Fruit fly (Drosophila melanogaster) whole organism, wandering third instar larva: Measurements from ENCODE around the gene Cpr65Av.
A peak's percentile ranks its signal among the peaks of the same experiment; 100 is the strongest.

ENCODE experiments used
- Abd-B ChIP-seq: fragments of >200 bp; optimal IDR thresholded peaks from 2 replicates; lab custom pipeline; 2017; ENCODE audit warnings: missing biosample characterization, missing genetic modification characterization
- CG32264 ChIP-seq: fragments of 200-800 bp; sonication (Bioruptor generic); optimal IDR thresholded peaks from 2 replicates; lab custom pipeline; 2016; ENCODE audit warnings: missing biosample characterization, missing genetic modification characterization
- CG9705 ChIP-seq: fragments of 200-800 bp; sonication (Bioruptor generic); optimal IDR thresholded peaks from 2 replicates; lab custom pipeline; 2018; ENCODE audit warnings: missing biosample characterization, mild to moderate bottlenecking, missing genetic modification characterization
- CrebA ChIP-seq: fragments of 200-800 bp; sonication (Bioruptor generic); optimal IDR thresholded peaks from 2 replicates; lab custom pipeline; 2016; ENCODE audit warnings: missing biosample characterization, mild to moderate bottlenecking, missing genetic modification characterization, borderline replicate concordance
- Dfd ChIP-seq: fragments of >200 bp; optimal IDR thresholded peaks from 2 replicates; lab custom pipeline; 2017; ENCODE audit warnings: missing biosample characterization, missing genetic modification characterization
- Dif ChIP-seq: fragments of 200-275, 200-300 bp; sonication (Bioruptor generic); optimal IDR thresholded peaks from 2 replicates; lab custom pipeline; 2018; ENCODE audit warnings: missing biosample characterization, missing genetic modification characterization; ENCODE audit not compliant: partially characterized antibody
- GATAd ChIP-seq: sonication (Bioruptor generic); optimal IDR thresholded peaks from 2 replicates; lab custom pipeline; 2016; ENCODE audit warnings: missing biosample characterization, missing genetic modification characterization
- HLH106 ChIP-seq: fragments of 200-800 bp; optimal IDR thresholded peaks from 3 replicates; lab custom pipeline; 2019; ENCODE audit warnings: missing biosample characterization, mild to moderate bottlenecking, missing genetic modification characterization, moderate library complexity
- Hnf4 ChIP-seq: fragments of 200-800 bp; sonication (Bioruptor generic); optimal IDR thresholded peaks from 2 replicates; lab custom pipeline; 2016; ENCODE audit warnings: missing biosample characterization, mild to moderate bottlenecking, missing genetic modification characterization
- Hr78 ChIP-seq: fragments of >200 bp; optimal IDR thresholded peaks from 2 replicates; lab custom pipeline; 2017; ENCODE audit warnings: missing biosample characterization, missing genetic modification characterization
- Hr83 ChIP-seq: fragments of 200-300 bp; sonication (Bioruptor generic); optimal IDR thresholded peaks from 2 replicates; lab custom pipeline; 2016; ENCODE audit warnings: missing biosample characterization, mild to moderate bottlenecking, missing genetic modification characterization, moderate library complexity; ENCODE audit not compliant: poor library complexity, severe bottlenecking
- Jra ChIP-seq: sonication (Bioruptor generic); optimal IDR thresholded peaks from 2 replicates; lab custom pipeline; 2016; ENCODE audit warnings: missing biosample characterization, missing genetic modification characterization
- Mio ChIP-seq: sonication (Bioruptor generic); optimal IDR thresholded peaks from 2 replicates; lab custom pipeline; 2016; ENCODE audit warnings: missing biosample characterization, missing genetic modification characterization
- Myc ChIP-seq: fragments of >200 bp; optimal IDR thresholded peaks from 2 replicates; lab custom pipeline; 2017
- N ChIP-seq: fragments of >200 bp; optimal IDR thresholded peaks from 2 replicates; lab custom pipeline; 2018; ENCODE audit warnings: missing biosample characterization, missing external identifiers, missing genetic modification characterization
- OdsH ChIP-seq: fragments of 200-800 bp; sonication (Bioruptor generic); optimal IDR thresholded peaks from 2 replicates; lab custom pipeline; 2016; ENCODE audit warnings: missing biosample characterization, mild to moderate bottlenecking, missing genetic modification characterization
- Rel ChIP-seq, 2 experiments: fragments of 200-800 bp; sonication (Bioruptor generic) in 1 of 2; optimal IDR thresholded peaks; 2 replicates in 1 of 2; 3 replicates in 1 of 2; lab custom pipeline; 2016 to 2019; ENCODE audit warnings: mild to moderate bottlenecking in 2 of 2, missing biosample characterization in 2 of 2, missing genetic modification characterization in 2 of 2, moderate library complexity in 1 of 2
- Sp1 ChIP-seq: fragments of 200-800 bp; sonication (Bioruptor generic); optimal IDR thresholded peaks from 3 replicates; lab custom pipeline; 2019; ENCODE audit warnings: missing biosample characterization, mild to moderate bottlenecking, missing genetic modification characterization, moderate library complexity
- Vsx2 ChIP-seq: fragments of 200-300, 225-300 bp; sonication (Bioruptor generic); optimal IDR thresholded peaks from 2 replicates; lab custom pipeline; 2018; ENCODE audit warnings: missing biosample characterization, missing genetic modification characterization; ENCODE audit not compliant: partially characterized antibody
- br ChIP-seq: fragments of 200-800 bp; sonication (Bioruptor generic); optimal IDR thresholded peaks from 2 replicates; lab custom pipeline; 2016; ENCODE audit warnings: missing biosample characterization, missing genetic modification characterization
- brk ChIP-seq: fragments of 200-800 bp; sonication (Bioruptor generic); optimal IDR thresholded peaks from 2 replicates; lab custom pipeline; 2016; ENCODE audit warnings: missing biosample characterization, mild to moderate bottlenecking, missing genetic modification characterization
- dl ChIP-seq, 2 experiments: fragments of 175-275, 200-275 bp in 1 of 2; fragments of 200-275 bp in 1 of 2; sonication (Bioruptor generic); optimal IDR thresholded peaks; lab custom pipeline; 2018; ENCODE audit warnings: mild to moderate bottlenecking in 2 of 2, missing biosample characterization in 2 of 2, missing genetic modification characterization in 2 of 2, moderate library complexity in 2 of 2; ENCODE audit not compliant: partially characterized antibody in 2 of 2, insufficient read depth in 1 of 2
- dmrt93B ChIP-seq: fragments of 200-800 bp; sonication (Bioruptor generic); optimal IDR thresholded peaks from 2 replicates; lab custom pipeline; 2018; ENCODE audit warnings: missing biosample characterization, mild to moderate bottlenecking, missing genetic modification characterization
- dsf ChIP-seq: sonication (Bioruptor generic); optimal IDR thresholded peaks from 2 replicates; lab custom pipeline; 2016; ENCODE audit warnings: missing biosample characterization, missing genetic modification characterization, borderline replicate concordance
- ey ChIP-seq: fragments of 200-800 bp; sonication (Bioruptor generic); optimal IDR thresholded peaks from 2 replicates; lab custom pipeline; 2016; ENCODE audit warnings: missing biosample characterization, missing genetic modification characterization
- foxo ChIP-seq, 2 experiments: fragments of 200-800 bp; sonication (Bioruptor generic); optimal IDR thresholded peaks; 2 replicates in 1 of 2; 3 replicates in 1 of 2; lab custom pipeline; 2016 to 2017; ENCODE audit warnings: missing biosample characterization in 2 of 2, missing genetic modification characterization in 2 of 2
- fru ChIP-seq: fragments of 200-800 bp; sonication (Bioruptor generic); optimal IDR thresholded peaks from 3 replicates; lab custom pipeline; 2016; ENCODE audit warnings: missing biosample characterization, mild to moderate bottlenecking, missing genetic modification characterization
- h ChIP-seq: fragments of 200-800 bp; sonication (Bioruptor generic); optimal IDR thresholded peaks from 3 replicates; lab custom pipeline; 2016; ENCODE audit warnings: missing biosample characterization, mild to moderate bottlenecking, missing genetic modification characterization
- jim ChIP-seq: fragments of 175-275, 200-325 bp; sonication (Bioruptor generic); optimal IDR thresholded peaks from 2 replicates; lab custom pipeline; 2016; ENCODE audit warnings: missing biosample characterization, mild to moderate bottlenecking, missing genetic modification characterization
- lola ChIP-seq: fragments of >200 bp; optimal IDR thresholded peaks from 2 replicates; lab custom pipeline; 2017; ENCODE audit warnings: missing biosample characterization, missing genetic modification characterization
- pan ChIP-seq: fragments of >200 bp; optimal IDR thresholded peaks from 2 replicates; lab custom pipeline; 2017
- psq ChIP-seq: fragments of 200-800 bp; sonication (Bioruptor generic); optimal IDR thresholded peaks from 3 replicates; lab custom pipeline; 2017; ENCODE audit warnings: missing biosample characterization, mild to moderate bottlenecking, missing genetic modification characterization, moderate library complexity
- rgr ChIP-seq: fragments of 200-800 bp; sonication (Bioruptor generic); optimal IDR thresholded peaks from 3 replicates; lab custom pipeline; 2016; ENCODE audit warnings: missing biosample characterization, mild to moderate bottlenecking, missing genetic modification characterization
- sage ChIP-seq: fragments of 200-800 bp; sonication (Bioruptor generic); optimal IDR thresholded peaks from 2 replicates; lab custom pipeline; 2016; ENCODE audit warnings: missing biosample characterization, mild to moderate bottlenecking, missing genetic modification characterization
- sv ChIP-seq: fragments of 200-800 bp; sonication (Bioruptor generic); optimal IDR thresholded peaks from 3 replicates; lab custom pipeline; 2016; ENCODE audit warnings: missing biosample characterization, missing genetic modification characterization
- tai ChIP-seq: sonication (Bioruptor generic); optimal IDR thresholded peaks from 2 replicates; lab custom pipeline; 2016; ENCODE audit warnings: missing biosample characterization, missing genetic modification characterization
- usp ChIP-seq: fragments of >200 bp; optimal IDR thresholded peaks from 2 replicates; lab custom pipeline; 2017; ENCODE audit warnings: missing biosample characterization, missing genetic modification characterization
- woc ChIP-seq: sonication (Bioruptor generic); optimal IDR thresholded peaks from 2 replicates; lab custom pipeline; 2016; ENCODE audit warnings: missing biosample characterization, mild to moderate bottlenecking, missing genetic modification characterization

Gene Cpr65Av

DNA sequence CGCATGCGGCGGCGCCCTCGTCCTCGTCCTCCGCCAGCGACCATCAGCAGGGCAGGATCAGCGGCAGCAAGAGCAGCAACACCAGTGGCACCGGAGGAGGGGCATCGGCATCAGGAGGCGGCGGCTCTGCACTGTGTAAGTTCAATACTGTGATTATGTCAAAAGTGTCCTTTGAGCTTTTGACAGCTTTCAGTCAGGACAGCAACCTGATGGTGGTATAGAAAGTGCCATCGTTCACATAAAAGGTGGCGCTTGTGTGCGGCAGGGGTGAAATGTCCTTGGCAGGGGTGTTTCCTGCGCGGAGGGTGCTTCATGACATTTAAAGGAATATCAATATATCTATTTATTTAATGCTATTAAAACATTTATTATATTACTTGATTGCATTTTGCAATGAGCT is 36.1 kb downstream of the Cpr65Av start:
- TF ChIP-seq dl (GFP tag; optimal IDR thresholded peaks at IDR 0.05; lab: Kevin White, UChicago; ENCODE audit: insufficient read depth in 1 of 2, partially characterized antibody in 2 of 2) (no peak), pan (lab: Kevin White, UChicago) (no peak), jim (GFP tag; lab: Kevin White, UChicago) (no peak), sage (GFP tag; lab: Kevin White, UChicago) (no peak), Rel (GFP tag; optimal IDR thresholded peaks at IDR 0.05; lab: Kevin White, UChicago) (no peak), Rel (tag; optimal IDR thresholded peaks at IDR 0.05; lab: Kevin White, UChicago) (no peak), Dfd (GFP tag; lab: Kevin White, UChicago) (no peak), dsf (no peak), Hr83 (GFP tag; lab: Kevin White, UChicago) (no peak), GATAd (GFP tag; lab: Kevin White, UChicago) (no peak), Sp1 (no peak), CrebA (no peak), lola (no peak), brk (GFP tag; lab: Kevin White, UChicago) (no peak), Dif (GFP tag; lab: Kevin White, UChicago) (no peak), dmrt93B (GFP tag; lab: Kevin White, UChicago) (no peak), psq (GFP tag; lab: Kevin White, UChicago) (no peak)

DNA sequence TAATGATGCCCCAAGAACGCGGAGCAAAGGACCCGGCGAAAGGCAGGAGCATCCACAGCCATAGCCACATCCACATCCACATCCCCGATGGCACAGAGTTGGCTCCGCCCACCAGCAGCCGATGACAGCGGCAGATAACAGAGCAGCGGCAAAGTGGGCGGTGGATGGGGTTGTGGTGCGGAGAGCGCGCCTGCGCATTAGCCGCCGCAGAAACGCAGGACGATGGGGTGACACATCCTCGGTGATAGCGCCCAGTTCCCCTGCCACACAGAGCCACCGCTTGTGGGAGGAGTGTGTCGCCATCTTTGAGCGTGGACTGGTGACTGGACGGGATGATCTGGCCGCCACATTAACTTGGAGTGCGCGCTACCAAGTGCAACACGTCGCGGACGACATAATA is 42.5 kb downstream of the Cpr65Av start, which contains the start of gene Ets65A:
Gene Ets65A, plus strand, starts transcription at position 348 of the 400 bp plus-strand sequence.
- no peak for TF ChIP-seq CG32264 (GFP tag; lab: Kevin White, UChicago)
- no peak for TF ChIP-seq HLH106 (tag; lab: Kevin White, UChicago)

DNA sequence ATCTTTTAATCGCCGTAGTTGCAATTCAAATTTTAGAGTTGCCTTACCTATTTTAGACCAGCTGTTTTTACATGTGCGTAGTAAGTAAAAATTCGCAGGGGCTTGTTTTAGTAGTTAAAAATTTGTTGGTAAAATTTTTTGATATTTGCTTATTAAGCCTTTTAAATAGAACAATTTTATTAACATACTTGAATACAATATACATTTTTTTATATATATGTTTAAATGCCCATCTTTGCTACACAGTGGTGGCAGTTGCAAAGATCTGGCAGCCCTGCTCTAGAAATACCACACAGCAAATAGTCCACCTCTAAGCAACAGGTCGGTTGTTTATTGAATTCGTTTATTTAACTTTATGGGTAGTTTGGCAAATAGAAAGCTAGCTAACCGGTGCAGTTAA is 45.1 kb downstream of the Cpr65Av start, which contains the start of the genes CG10467 and loj:
Gene CG10467, minus strand, starts transcription at position 51 of the 400 bp plus-strand sequence.
Gene loj, plus strand, starts transcription at position 291 of the 400 bp plus-strand sequence.
- TF ChIP-seq woc (GFP tag; lab: Kevin White, UChicago) (peak; percentile 63), foxo (GFP tag; optimal IDR thresholded peaks at IDR 0.05; lab: Kevin White, UChicago) (peak in 1 of 2 experiments; percentile 92), Hnf4 (GFP tag; lab: Kevin White, UChicago) (peak; percentile 89), Dif (GFP tag; lab: Kevin White, UChicago) (no peak), pan (lab: Kevin White, UChicago) (no peak), GATAd (GFP tag; lab: Kevin White, UChicago) (peak; percentile 77), OdsH (peak; percentile 89), CrebA (peak; percentile 7), N (no peak), dsf (peak; percentile 57), Vsx2 (GFP tag; lab: Kevin White, UChicago) (no peak), sv (GFP tag; lab: Kevin White, UChicago) (peak; percentile 92), CG32264 (GFP tag; lab: Kevin White, UChicago) (peak; percentile 19), ey (GFP tag; lab: Kevin White, UChicago) (peak; percentile 85), rgr (GFP tag; lab: Kevin White, UChicago) (peak; percentile 94), Abd-B (no peak), Hr78 (GFP tag; lab: Kevin White, UChicago) (no peak), sage (GFP tag; lab: Kevin White, UChicago) (peak; percentile 52), Mio (GFP tag; lab: Kevin White, UChicago) (no peak), Rel (GFP tag; optimal IDR thresholded peaks at IDR 0.05; lab: Kevin White, UChicago) (no peak), Rel (tag; optimal IDR thresholded peaks at IDR 0.05; lab: Kevin White, UChicago) (peak; percentile 50), psq (GFP tag; lab: Kevin White, UChicago) (peak; percentile 89), dmrt93B (GFP tag; lab: Kevin White, UChicago) (peak; percentile 91), dl (GFP tag; optimal IDR thresholded peaks at IDR 0.05; lab: Kevin White, UChicago; ENCODE audit: insufficient read depth in 1 of 2, partially characterized antibody in 2 of 2) (no peak), CG9705 (GFP tag; lab: Kevin White, UChicago) (peak; percentile 88), fru (GFP tag; lab: Kevin White, UChicago) (peak; percentile 81), br (GFP tag; lab: Kevin White, UChicago) (peak; percentile 59), jim (GFP tag; lab: Kevin White, UChicago) (no peak), brk (GFP tag; lab: Kevin White, UChicago) (peak; percentile 90), lola (no peak), Hr83 (GFP tag; lab: Kevin White, UChicago) (peak; percentile 72), Sp1 (peak; percentile 85), Jra (GFP tag; lab: Kevin White, UChicago) (peak; percentile 75), h (GFP tag; lab: Kevin White, UChicago) (peak; percentile 89), tai (GFP tag; lab: Kevin White, UChicago) (peak; percentile 90), usp (no peak), HLH106 (tag; lab: Kevin White, UChicago) (peak; percentile 92), Dfd (GFP tag; lab: Kevin White, UChicago) (no peak), Myc (lab: Kevin White, UChicago) (no peak)
